Fruit fly (Drosophila melanogaster) whole organism, prepupa: Measurements from ENCODE around the gene BBS5.
A peak's percentile ranks its signal among the peaks of the same experiment; 100 is the strongest.

Experiments
- CG11294 ChIP-seq: fragments of 200-800 bp; sonication (Bioruptor generic); IDR thresholded peaks from 2 replicates; pipeline ENCODE4 v1.3.6; 2022; ENCODE audit warnings: missing biosample characterization, missing genetic modification characterization
- CG31627 ChIP-seq: fragments of 200-800 bp; sonication (Bioruptor generic); optimal IDR thresholded peaks from 3 replicates; lab custom pipeline; 2016; ENCODE audit warnings: missing biosample characterization, missing genetic modification characterization
- CG32006 ChIP-seq: fragments of 200-800 bp; sonication (Bioruptor generic); optimal IDR thresholded peaks from 3 replicates; lab custom pipeline; 2017; ENCODE audit warnings: missing biosample characterization, mild to moderate bottlenecking, missing genetic modification characterization
- CG34406 ChIP-seq: fragments of 200-800 bp; sonication (Bioruptor generic); optimal IDR thresholded peaks from 3 replicates; lab custom pipeline; 2016; ENCODE audit warnings: missing biosample characterization, missing genetic modification characterization
- salr ChIP-seq, 2 experiments: fragments of 200-800 bp; sonication (Bioruptor generic); optimal IDR thresholded peaks; 3 replicates each; lab custom pipeline; 2016 to 2018; ENCODE audit warnings: missing biosample characterization in 2 of 2, missing genetic modification characterization in 2 of 2, mild to moderate bottlenecking in 1 of 2
- svp ChIP-seq: fragments of 200-800 bp; sonication (Bioruptor generic); peaks from one replicate; lab custom pipeline; 2016; ENCODE audit warnings: missing biosample characterization, missing genetic modification characterization

- TF ChIP-seq svp (no peak), CG11294 (GFP tag; lab: Robert Waterston, UW) (no peak), salr (GFP tag; optimal IDR thresholded peaks at IDR 0.05; lab: Kevin White, UChicago) (no peak), CG31627 (GFP tag; lab: Kevin White, UChicago) (peak; percentile 47), CG34406 (GFP tag; lab: Kevin White, UChicago) (no peak), CG32006 (GFP tag; lab: Kevin White, UChicago) (no peak)
These were observed 40.7 kb upstream of the BBS5 start for dm6 chr3R:4775371-4775770.
